Worm (Caenorhabditis elegans): ENCODE measurements around the gene gst-26.
A peak's percentile ranks its signal among the peaks of the same experiment; 100 is the strongest.
"Not testable (repeated sequence)": the region's sequence is repeated elsewhere in the genome, so short reads cannot be mapped to it uniquely, and the experiment has no call there.

gst-26 gene

DNA sequence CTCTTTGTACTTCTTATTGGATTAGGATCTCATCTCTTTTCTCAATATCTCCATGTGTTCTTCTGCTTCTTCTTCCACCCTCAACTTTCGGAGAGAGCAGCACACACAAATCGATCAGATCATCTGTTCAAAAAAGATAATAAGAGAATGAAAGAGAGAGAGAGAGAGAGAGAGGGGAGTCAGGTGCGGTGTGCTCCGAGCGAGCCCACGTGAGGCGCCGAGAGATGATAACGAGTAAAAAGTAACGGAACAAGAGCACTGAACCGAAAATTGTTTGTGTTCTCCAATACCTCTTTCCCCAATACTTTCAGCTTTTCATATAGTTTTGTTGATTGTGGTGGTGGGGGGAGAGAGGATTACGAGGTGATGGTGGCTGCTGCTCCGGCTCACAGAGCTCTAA lies 29.6 kb upstream of the gst-26 start:
- TF ChIP-seq W03F9.2 (tag; optimal IDR thresholded peaks at IDR 0.05) (no peak), dao-5 (tag; optimal IDR thresholded peaks at IDR 0.05) (no peak), him-1 (tag; optimal IDR thresholded peaks at IDR 0.05) (no peak)

DNA sequence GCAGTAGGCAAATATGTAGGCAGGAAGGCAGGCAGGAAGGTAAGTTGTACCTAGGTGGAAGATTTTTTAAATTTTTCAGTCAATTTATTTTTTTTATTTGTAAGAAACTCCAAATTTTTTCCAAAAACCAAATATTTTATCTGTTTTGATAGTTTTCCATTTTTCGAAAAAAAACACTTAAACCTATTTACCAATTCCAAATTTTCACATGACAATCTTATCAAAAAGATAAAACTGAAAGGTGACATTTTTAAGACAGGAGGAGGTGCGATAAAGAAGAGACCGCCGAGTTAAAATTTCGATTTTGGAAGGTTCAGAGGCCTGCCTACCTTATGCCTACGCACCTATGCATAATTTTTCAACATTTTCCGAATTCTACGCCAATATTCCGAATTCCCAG lies 26.6 kb upstream of the gst-26 start:
- TF ChIP-seq him-1 (tag; optimal IDR thresholded peaks at IDR 0.05) (no peak), W03F9.2 (tag; optimal IDR thresholded peaks at IDR 0.05) (no peak), dao-5 (tag; optimal IDR thresholded peaks at IDR 0.05) (no peak)

DNA sequence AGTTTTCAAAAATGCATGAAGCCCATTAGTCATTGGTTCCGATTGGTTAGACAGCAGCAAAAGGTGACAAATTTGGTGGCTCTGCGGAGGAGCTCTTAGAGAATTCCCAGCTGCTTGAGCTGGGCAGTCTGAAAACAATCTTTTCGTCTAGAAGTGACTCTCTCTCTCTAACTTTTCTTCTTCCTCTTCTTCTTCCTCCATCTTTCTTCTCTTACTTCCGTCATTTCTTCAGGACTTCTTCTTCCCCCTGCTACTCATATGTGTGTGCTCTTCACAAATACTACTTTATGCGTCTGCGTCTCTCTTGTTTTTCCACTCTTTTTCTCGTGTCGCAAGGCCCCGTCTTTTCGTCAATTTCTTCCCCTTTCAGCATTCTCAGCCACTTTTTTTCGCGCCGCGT lies 25.6 kb upstream of the gst-26 start:
- no peak for TF ChIP-seq him-1 (tag; optimal IDR thresholded peaks at IDR 0.05)
- TF ChIP-seq dao-5 (tag; optimal IDR thresholded peaks at IDR 0.05) = no peak
- no peak for TF ChIP-seq W03F9.2 (tag; optimal IDR thresholded peaks at IDR 0.05)

DNA sequence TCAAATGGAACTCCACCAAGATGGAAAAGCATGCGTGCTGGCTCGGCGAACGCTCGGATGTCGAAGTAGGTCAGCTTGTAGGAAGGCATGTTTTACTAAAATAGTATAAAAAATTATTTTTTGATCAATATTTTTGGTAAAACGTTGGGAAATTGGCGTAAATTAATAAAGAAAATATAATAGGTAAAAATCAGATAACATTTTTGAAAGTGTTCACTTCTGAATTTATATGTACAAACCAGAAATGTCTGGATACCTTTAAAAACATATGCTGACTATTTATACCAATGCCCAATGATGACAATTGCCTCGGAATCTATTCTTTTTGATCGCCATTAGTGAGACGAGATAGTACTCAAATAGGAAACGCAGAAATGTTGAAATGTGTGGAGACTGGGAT lies 20.9 kb upstream of the gst-26 start, which contains the start of gene gst-35:
gst-35 (minus strand) TSS at position 101 of the 400 bp plus-strand sequence.
- no peak for TF ChIP-seq him-1 (tag; optimal IDR thresholded peaks at IDR 0.05)
- TF ChIP-seq dao-5 (tag; optimal IDR thresholded peaks at IDR 0.05) = no peak
- TF ChIP-seq W03F9.2 (tag; optimal IDR thresholded peaks at IDR 0.05) = no peak

DNA sequence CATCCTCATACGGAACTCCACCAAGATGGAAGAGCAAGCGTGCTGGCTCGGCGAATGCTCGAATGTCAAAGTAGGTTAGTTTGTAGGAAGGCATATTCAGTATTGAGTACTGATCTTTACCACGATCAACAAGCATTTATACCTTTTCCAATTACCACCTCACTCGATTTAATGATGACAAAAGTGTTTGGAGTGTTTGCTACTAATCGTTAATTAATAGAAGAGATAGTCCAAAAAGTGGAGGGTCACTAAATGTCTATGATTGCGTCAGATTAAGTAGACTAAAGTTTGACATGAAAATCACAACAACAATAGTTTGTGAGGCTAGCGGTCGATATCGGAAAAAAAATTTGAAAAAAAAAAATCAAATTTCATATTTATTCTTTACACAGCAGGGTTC lies 18.8 kb upstream of the gst-26 start, which contains the start of gene gst-34:
gst-34 (minus strand) TSS at position 101 of the 400 bp plus-strand sequence.
- TF ChIP-seq dao-5 (tag; optimal IDR thresholded peaks at IDR 0.05) (no peak), him-1 (tag; optimal IDR thresholded peaks at IDR 0.05) (no peak), W03F9.2 (tag; optimal IDR thresholded peaks at IDR 0.05) (no peak)

DNA sequence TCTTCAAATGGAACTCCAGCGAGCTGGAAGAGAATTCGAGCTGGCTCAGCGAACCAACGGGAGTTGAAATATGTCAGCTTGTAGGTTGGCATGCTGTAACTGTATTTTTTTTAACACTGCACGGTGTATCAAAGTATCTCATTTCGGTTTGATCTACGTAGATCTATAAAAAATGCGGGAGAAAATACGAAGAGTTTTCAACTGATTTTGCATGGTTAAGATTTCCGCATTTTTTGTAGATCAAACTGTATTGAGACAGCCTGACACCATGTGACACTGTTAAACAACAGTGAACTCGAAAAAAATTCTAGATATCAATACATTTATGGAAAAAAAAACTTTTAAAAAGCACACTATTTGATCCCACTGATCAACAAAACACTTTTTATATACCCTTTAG lies 14.1 kb upstream of the gst-26 start, which contains the start of gene gst-32:
gst-32 (minus strand) TSS at position 101 of the 400 bp plus-strand sequence.
- TF ChIP-seq him-1 (tag; optimal IDR thresholded peaks at IDR 0.05) = no peak
- no peak for TF ChIP-seq W03F9.2 (tag; optimal IDR thresholded peaks at IDR 0.05)
- no peak for TF ChIP-seq dao-5 (tag; optimal IDR thresholded peaks at IDR 0.05)

DNA sequence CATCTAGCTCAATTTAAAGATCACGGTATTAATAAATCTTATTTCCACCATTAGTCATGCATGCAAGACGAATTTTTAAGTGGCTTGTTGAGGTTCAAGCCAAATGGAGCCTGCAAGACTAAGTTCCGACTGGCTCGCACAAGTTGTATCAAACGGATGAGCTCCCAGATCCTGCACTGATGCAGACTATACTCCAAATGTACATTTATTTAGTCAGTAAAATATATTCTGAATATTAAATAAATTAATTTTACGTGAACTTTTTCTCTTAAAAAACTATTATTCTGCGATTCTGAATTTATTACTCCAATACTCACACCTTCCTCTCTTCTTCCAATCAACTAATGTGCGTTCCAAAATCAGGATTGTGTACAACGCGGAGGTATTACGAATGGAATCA lies 11.3 kb upstream of the gst-26 start, which contains the start of gene Y53F4B.36:
Y53F4B.36 (plus strand) TSS at position 301 of the 400 bp plus-strand sequence.
- TF ChIP-seq W03F9.2 (tag; optimal IDR thresholded peaks at IDR 0.05) (no peak), him-1 (tag; optimal IDR thresholded peaks at IDR 0.05) (no peak), dao-5 (tag; optimal IDR thresholded peaks at IDR 0.05) (no peak)

DNA sequence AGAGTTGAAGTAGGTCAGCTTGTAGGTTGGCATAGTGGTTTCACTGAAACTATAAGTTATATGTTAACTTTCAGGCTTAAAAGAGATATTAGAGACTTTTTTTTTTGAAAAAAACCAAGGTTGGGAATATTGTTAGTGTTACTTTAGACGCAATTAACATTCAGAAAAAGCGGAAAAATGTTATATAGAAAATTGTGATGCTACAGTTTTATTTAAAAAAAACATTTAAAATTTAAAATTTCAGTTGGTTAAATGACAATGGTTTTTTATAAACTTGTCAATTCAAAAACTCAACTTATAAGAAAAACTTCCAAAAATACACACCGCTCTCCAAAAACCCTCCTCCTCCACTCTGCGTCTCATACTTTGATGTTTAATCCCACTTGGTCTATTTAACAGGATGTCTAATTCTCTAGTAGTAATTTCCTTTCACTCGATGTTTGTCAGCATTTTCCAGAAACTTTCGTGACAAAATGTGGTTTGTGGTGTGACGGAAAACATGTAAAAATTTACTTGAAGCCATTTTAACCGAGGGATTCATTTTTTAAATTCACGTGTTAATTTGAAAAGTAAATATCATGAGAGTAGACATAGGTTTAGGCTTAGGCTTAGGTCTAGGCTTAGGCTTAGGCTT lies 10.7 kb upstream of the gst-26 start, which contains the start of gene gst-31:
gst-31 (minus strand) TSS at position 51 of the 634 bp plus-strand sequence.
- TF ChIP-seq W03F9.2 (tag; optimal IDR thresholded peaks at IDR 0.05) = no peak
- TF ChIP-seq him-1 (tag; optimal IDR thresholded peaks at IDR 0.05) = no peak
- TF ChIP-seq dao-5 (tag; optimal IDR thresholded peaks at IDR 0.05) = no peak

DNA sequence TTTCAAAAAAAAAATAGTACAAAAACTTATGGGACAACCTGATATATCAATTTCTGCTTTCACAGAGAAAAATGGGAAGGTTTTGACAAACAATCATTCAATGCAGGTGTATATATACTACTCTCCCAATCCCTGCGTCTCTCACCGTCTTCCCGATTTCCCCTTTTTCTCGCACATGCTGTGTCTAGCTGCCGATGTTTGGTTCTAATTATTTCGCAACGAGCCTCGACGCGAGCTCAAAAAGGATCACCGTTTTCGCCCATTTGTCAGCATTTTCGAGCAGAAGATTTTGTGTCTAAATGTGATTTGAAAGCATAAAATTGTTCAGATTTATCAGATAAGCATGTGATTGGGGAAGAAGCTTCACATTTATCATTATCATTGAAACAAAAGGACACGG lies 8.8 kb upstream of the gst-26 start:
- TF ChIP-seq dao-5 (tag; optimal IDR thresholded peaks at IDR 0.05) = no peak
- no peak for TF ChIP-seq W03F9.2 (tag; optimal IDR thresholded peaks at IDR 0.05)
- TF ChIP-seq him-1 (tag; optimal IDR thresholded peaks at IDR 0.05) = no peak

DNA sequence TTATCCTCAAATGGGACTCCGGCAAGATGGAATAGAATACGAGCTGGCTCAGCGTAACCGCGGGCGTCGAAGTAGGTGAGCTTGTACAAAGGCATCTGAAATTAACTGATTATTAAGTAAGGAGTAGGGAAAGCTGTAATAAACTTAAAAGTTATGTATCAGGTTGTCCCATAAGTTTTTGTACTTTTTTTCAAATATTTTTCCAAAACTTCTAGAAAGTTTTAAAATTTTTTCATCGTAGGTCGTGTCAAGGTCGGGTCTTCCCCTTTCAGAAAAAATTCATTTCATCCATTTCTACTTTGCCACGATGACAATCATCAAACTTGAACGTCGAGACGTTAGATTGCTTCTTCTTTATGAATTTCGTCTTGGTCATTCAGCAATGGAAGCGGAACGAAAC lies 7.5 kb upstream of the gst-26 start, which contains the start of gene gst-39:
gst-39 (minus strand) TSS at position 101 of the 400 bp plus-strand sequence.
- not testable (repeated sequence) for TF ChIP-seq him-1, W03F9.2, dao-5 (tag; optimal IDR thresholded peaks at IDR 0.05)

DNA sequence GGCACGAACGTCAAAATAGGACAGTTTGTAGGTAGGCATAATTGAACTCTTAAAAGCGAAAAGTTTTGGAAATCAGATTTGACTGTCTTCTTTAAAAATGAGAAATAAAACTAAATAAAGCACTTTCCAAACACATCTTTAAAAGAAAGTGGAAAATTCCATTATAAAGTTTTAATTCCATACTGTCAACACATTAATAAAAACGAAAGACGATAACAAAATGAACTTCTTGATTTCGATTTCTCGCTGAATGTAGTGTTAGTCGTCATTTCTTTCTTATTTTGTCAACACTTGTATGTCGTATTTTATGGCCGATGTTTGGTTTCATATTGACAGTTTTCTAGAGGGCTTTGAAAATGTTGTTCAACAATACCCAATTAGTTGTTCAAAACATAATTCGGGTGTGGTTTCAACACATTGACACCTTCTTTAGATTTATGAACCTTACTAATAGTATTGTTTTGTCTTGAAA lies 5.5 kb upstream of the gst-26 start, which contains the start of gene gst-29:
gst-29 (minus strand) TSS at position 51 of the 472 bp plus-strand sequence.
- TF ChIP-seq dao-5 (tag; optimal IDR thresholded peaks at IDR 0.05) (no peak), W03F9.2 (tag; optimal IDR thresholded peaks at IDR 0.05) (no peak), him-1 (tag; optimal IDR thresholded peaks at IDR 0.05) (no peak)

DNA sequence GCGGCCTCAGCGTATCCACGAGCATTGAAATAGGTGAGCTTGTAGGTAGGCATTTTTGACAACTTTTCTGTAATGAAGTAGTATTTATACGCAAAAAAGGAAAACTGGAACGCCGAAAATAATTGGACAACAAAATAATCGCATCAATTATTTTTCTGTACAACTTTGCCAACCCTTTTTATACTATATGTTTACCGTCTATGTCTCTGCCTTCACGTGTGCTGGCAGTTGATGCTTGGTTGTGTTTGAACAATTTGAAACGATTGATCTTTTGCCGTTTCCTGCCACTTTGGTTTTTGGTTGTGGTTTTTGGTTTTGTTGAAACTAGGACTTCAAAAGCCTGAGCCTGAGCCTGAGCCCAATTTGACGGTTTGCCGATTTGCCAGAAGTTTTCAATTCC lies 3.0 kb upstream of the gst-26 start, which contains the start of gene gst-28:
gst-28 (minus strand) TSS at position 238 of the 400 bp plus-strand sequence.
- TF ChIP-seq dao-5 (tag; optimal IDR thresholded peaks at IDR 0.05) = no peak
- no peak for TF ChIP-seq W03F9.2 (tag; optimal IDR thresholded peaks at IDR 0.05)
- no peak for TF ChIP-seq him-1 (tag; optimal IDR thresholded peaks at IDR 0.05)

DNA sequence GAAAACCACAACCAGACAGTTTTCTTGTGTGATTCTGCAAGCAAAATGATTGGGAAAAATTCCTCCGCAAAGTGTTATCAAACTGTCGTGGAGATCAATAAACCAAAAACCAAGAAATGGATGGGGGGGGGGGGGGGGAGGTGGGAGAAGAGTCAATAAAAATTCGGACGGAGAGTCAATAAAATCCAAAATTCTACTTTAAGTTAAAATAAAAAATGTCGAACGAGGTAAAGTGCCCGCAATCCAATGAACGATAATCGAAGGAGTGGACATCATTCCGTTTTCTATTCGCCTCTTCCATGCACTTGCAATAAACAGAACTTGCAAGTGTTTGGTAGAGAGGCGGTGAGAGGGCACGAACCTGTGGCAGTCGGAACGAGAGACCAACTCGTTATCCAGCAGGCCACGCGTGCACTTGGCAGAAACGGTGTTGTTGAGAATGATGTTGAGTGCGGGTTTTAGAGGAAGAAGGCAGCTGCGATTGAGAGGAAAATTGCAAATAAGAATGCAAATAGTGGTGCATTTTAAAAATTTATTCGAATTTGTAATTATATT lies 1.4 kb upstream of the gst-26 start, which contains the start of gene gst-27:
gst-27 (minus strand) TSS at position 51 of the 555 bp plus-strand sequence.
- peak; percentile 44 for TF ChIP-seq him-1 (tag; optimal IDR thresholded peaks at IDR 0.05)
- TF ChIP-seq dao-5 (tag; optimal IDR thresholded peaks at IDR 0.05) = peak; percentile 77
- peak; percentile 77 for TF ChIP-seq W03F9.2 (tag; optimal IDR thresholded peaks at IDR 0.05)

DNA sequence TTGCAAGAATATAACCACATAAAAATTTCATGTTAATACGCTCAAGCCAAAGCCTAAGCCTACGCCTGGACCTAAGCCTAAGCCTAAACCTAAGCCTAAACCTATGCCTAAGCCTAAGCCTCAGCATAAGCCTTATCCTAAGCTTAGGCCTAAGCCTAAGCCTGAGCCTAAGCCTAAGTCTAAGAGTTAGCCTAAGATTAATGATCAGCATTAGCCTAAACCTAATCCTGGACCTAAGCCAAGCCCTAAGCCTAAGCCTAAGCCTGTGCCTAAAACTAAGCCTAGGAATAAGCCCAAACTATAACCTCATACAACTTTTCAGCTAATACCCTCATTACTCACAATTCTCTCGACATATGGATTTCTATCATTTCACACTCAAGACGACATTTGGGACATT lies 6.0 kb downstream of the gst-26 start:
- no peak for TF ChIP-seq W03F9.2 (tag; optimal IDR thresholded peaks at IDR 0.05)
- TF ChIP-seq dao-5 (tag; optimal IDR thresholded peaks at IDR 0.05) = no peak
- no peak for TF ChIP-seq him-1 (tag; optimal IDR thresholded peaks at IDR 0.05)
